Fruit fly (Drosophila melanogaster): ENCODE measurements around the gene Eip74EF.

The Eip74EF gene

DNA sequence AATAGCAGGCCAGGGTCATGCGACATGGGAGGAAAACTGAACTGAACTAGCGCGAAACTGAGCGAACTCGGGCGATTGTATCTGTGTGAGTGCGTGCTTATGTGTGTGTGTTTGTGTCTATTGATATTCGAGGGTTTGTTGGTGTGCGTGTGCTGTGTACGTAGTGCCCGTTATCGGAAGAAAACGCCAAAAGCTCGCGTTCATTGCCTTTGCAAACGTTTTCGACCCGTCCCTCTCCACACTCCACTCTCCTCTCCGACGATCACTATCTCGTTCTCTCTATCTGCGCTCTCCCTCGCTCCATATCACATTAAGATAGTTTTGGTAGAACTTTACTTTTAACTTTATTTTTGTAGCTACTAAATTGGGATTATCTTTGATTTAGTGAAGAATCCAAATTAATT, 2.2 kb downstream of the Eip74EF start (continued):
- no peak for TF ChIP-seq Dref (GFP tag; IDR thresholded peaks at IDR 0.05)
- no peak for TF ChIP-seq CG16863 (GFP tag; optimal IDR thresholded peaks at IDR 0.05)
- TF ChIP-seq az2 (GFP tag; optimal IDR thresholded peaks at IDR 0.05), result no peak
- no peak for TF ChIP-seq CG11560 (tag; IDR thresholded peaks at IDR 0.05)
- TF ChIP-seq fd3F (GFP tag; optimal IDR thresholded peaks at IDR 0.05), result peak; percentile 2
- peak; percentile 56; the same call in 1 of the 2 replicates for TF ChIP-seq Atf6 (GFP tag; IDR thresholded peaks at IDR 0.05)
- no peak for TF ChIP-seq CG6813 (GFP tag; optimal IDR thresholded peaks at IDR 0.05)
- TF ChIP-seq CG14710 (tag; optimal IDR thresholded peaks at IDR 0.05), result no peak
- TF ChIP-seq trem (tag; optimal IDR thresholded peaks at IDR 0.05), result no peak
- no peak for TF ChIP-seq trh (GFP tag; optimal IDR thresholded peaks at IDR 0.05)
- TF ChIP-seq CG17385 (GFP tag; optimal IDR thresholded peaks at IDR 0.05), result no peak
- TF ChIP-seq Deaf1 (tag; optimal IDR thresholded peaks at IDR 0.05), result peak; percentile 47
- TF ChIP-seq Hey (tag; optimal IDR thresholded peaks at IDR 0.05), result peak; percentile 16
- peak; percentile 17; the same call in 1 of the 2 replicates for TF ChIP-seq Rfx (GFP tag; IDR thresholded peaks at IDR 0.05)
- TF ChIP-seq chm (GFP tag; IDR thresholded peaks at IDR 0.05), result peak; percentile 42; the same call in 1 of the 2 replicates
- TF ChIP-seq CG12299 (tag; optimal IDR thresholded peaks at IDR 0.05), result no peak
- no peak for TF ChIP-seq H15 (GFP tag; IDR thresholded peaks at IDR 0.05)
- no peak for TF ChIP-seq kay (GFP tag; optimal IDR thresholded peaks at IDR 0.05)
- peak; percentile 3 for TF ChIP-seq CG2678 (tag; optimal IDR thresholded peaks at IDR 0.05)
- TF ChIP-seq CG4617 (GFP tag; optimal IDR thresholded peaks at IDR 0.05; ENCODE audit: borderline replicate concordance), result no peak
- TF ChIP-seq NC2β (GFP tag; optimal IDR thresholded peaks at IDR 0.05), result no peak
- peak; percentile 55; the same call in 1 of the 2 replicates for TF ChIP-seq sob (GFP tag; IDR thresholded peaks at IDR 0.05)
- no peak for TF ChIP-seq corto (GFP tag; optimal IDR thresholded peaks at IDR 0.05)
- no peak for TF ChIP-seq ac (GFP tag; optimal IDR thresholded peaks at IDR 0.05)
- TF ChIP-seq CG12769 (tag; optimal IDR thresholded peaks at IDR 0.05), result peak; percentile 72

DNA sequence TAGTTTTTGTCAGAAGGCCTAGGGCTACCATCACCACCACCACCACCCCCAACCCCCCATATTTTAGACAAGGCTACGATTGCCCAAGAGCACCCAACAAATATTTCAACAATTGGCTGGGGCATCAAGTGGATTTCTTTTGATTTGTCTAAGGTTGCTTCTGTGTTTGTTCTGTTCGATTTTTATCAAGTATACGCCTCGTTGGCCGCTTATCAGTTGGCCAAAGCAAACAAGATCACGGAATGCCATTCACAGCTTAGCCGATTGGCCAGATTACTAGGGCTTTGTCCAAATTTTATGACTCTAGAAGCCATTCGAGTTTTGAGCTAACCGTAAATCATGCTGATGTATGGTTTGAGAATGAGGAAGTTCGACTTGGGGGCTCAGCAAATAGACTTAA, 3.3 kb downstream of the Eip74EF start:
- TF ChIP-seq tin (GFP tag; optimal IDR thresholded peaks at IDR 0.05) (no peak), exex (tag; optimal IDR thresholded peaks at IDR 0.05) (peak; percentile 8), CG14860 (GFP tag; IDR thresholded peaks at IDR 0.05; ENCODE audit: partially characterized antibody) (no peak), peb (GFP tag; IDR thresholded peaks at IDR 0.05) (no peak), usp (GFP tag; optimal IDR thresholded peaks at IDR 0.05) (no peak), danr (GFP tag; IDR thresholded peaks at IDR 0.05) (no peak), E2f1 (GFP tag; IDR thresholded peaks at IDR 0.05) (no peak), Myb (GFP tag; optimal IDR thresholded peaks at IDR 0.05) (no peak), odd (GFP tag; optimal IDR thresholded peaks at IDR 0.05) (no peak), CG8089 (GFP tag; optimal IDR thresholded peaks at IDR 0.05) (no peak), NC2α (GFP tag; optimal IDR thresholded peaks at IDR 0.05) (no peak), Gug (GFP tag; IDR thresholded peaks at IDR 0.05) (no peak), eve (GFP tag; optimal IDR thresholded peaks at IDR 0.05) (peak in 1 of 2 experiments; percentile 10), zen (tag; optimal IDR thresholded peaks at IDR 0.05) (no peak), cwo (GFP tag; optimal IDR thresholded peaks at IDR 0.05) (no peak), CG12659 (GFP tag; optimal IDR thresholded peaks at IDR 0.05) (no peak), dmrt11E (tag; optimal IDR thresholded peaks at IDR 0.05) (no peak), HmgD (GFP tag; optimal IDR thresholded peaks at IDR 0.05) (no peak), E2f2 (GFP tag; IDR thresholded peaks at IDR 0.05) (no peak), gro (GFP tag; optimal IDR thresholded peaks at IDR 0.05) (no peak), CG33557 (GFP tag; optimal IDR thresholded peaks at IDR 0.05) (no peak), CG3995 (GFP tag; optimal IDR thresholded peaks at IDR 0.05) (peak; percentile 24), CG14965 (GFP tag; optimal IDR thresholded peaks at IDR 0.05; ENCODE audit: borderline replicate concordance) (no peak), CG31365 (tag; optimal IDR thresholded peaks at IDR 0.05) (no peak), grn (GFP tag; optimal IDR thresholded peaks at IDR 0.05) (peak; percentile 84), CG4360 (GFP tag; IDR thresholded peaks at IDR 0.05) (no peak), tio (GFP tag; optimal IDR thresholded peaks at IDR 0.05) (no peak), CG10979 (tag; optimal IDR thresholded peaks at IDR 0.05) (no peak)
